Fruit fly (Drosophila melanogaster): Measurements from ENCODE around the gene rdgB.

The rdgB gene

DNA sequence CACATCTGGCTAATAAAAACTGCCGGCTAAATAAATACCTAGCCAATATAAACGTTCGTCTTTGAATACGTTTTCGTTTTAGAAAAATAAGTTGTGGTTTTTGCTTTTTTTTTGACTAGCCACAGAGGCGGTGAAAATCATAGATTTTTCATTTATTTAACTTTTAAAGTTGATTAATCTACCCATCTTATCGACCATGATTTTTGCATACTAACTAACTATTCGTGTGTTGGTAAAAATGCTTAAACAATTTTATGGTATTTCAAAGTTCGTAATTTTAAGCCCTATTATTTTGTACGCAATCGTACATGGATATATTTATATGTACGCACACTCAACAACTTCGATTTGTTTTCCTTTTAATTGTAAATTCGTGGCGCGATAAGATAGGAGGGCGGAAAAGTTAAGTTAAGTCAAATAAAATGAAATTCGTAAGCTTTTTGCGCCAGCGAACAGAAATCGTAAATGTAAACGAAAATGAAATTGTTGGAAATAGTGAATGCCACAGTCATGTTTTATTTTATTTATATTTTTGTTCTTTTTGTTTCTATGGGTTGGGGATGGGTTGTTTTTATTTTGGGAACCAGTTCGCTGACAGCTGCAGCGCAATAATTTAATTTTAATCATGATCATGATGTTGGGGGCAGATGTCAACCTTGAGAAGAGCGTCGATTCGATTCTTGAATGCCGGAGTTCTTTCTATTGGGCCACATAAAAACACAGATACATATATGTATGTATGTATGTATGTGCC, 55.0 kb downstream of the rdgB start (continued):
- peak; percentile 14 for TF ChIP-seq run (tag; optimal IDR thresholded peaks at IDR 0.05)
- peak; percentile 61 for TF ChIP-seq Drgx (GFP tag; IDR thresholded peaks at IDR 0.05)
- TF ChIP-seq CG6175 (GFP tag; IDR thresholded peaks at IDR 0.05): no peak
- peak; percentile 36; the same call in 1 of the 2 replicates for TF ChIP-seq ranshi (GFP tag; IDR thresholded peaks at IDR 0.05)
- no peak for TF ChIP-seq sisA (GFP tag; IDR thresholded peaks at IDR 0.05)
- TF ChIP-seq vvl (GFP tag; IDR thresholded peaks at IDR 0.05): peak; percentile 62; the same call in 1 of the 2 replicates
- no peak for TF ChIP-seq Abd-B (GFP tag; optimal IDR thresholded peaks at IDR 0.05)
- 0 out of 2 replicates have a peak, but pooled peaks have one; percentile 19 for TF ChIP-seq CG14014 (GFP tag; IDR thresholded peaks at IDR 0.05)
- TF ChIP-seq CG9876 (GFP tag; optimal IDR thresholded peaks at IDR 0.05): no peak
- no peak for TF ChIP-seq CG17912 (GFP tag; optimal IDR thresholded peaks at IDR 0.05)
- no peak for TF ChIP-seq CHES-1-like (GFP tag; optimal IDR thresholded peaks at IDR 0.05)
- TF ChIP-seq az2 (GFP tag; optimal IDR thresholded peaks at IDR 0.05): peak; percentile 10
- no peak for TF ChIP-seq slou (GFP tag; optimal IDR thresholded peaks at IDR 0.05)
- no peak for TF ChIP-seq exex (tag; optimal IDR thresholded peaks at IDR 0.05)
- no peak for TF ChIP-seq Eip74EF (GFP tag; optimal IDR thresholded peaks at IDR 0.05)
- TF ChIP-seq CG12744 (GFP tag; optimal IDR thresholded peaks at IDR 0.05): peak; percentile 26
- TF ChIP-seq CG4730 (GFP tag; IDR thresholded peaks at IDR 0.05): no peak
- TF ChIP-seq CG31388 (GFP tag; optimal IDR thresholded peaks at IDR 0.05): no peak
- no peak for TF ChIP-seq Aef1 (GFP tag; IDR thresholded peaks at IDR 0.05)
- no peak for TF ChIP-seq CG5953 (GFP tag; IDR thresholded peaks at IDR 0.05)
- peak; percentile 57 for TF ChIP-seq CG7839 (tag; optimal IDR thresholded peaks at IDR 0.05)
- no peak for TF ChIP-seq Mad (GFP tag; optimal IDR thresholded peaks at IDR 0.05)
- TF ChIP-seq D19B (GFP tag; optimal IDR thresholded peaks at IDR 0.05): no peak
- TF ChIP-seq PHDP (tag; optimal IDR thresholded peaks at IDR 0.05): peak; percentile 68
- TF ChIP-seq crp (GFP tag; optimal IDR thresholded peaks at IDR 0.05): no peak
- TF ChIP-seq CG15269 (tag; optimal IDR thresholded peaks at IDR 0.05): peak; percentile 70
- TF ChIP-seq org-1 (GFP tag; optimal IDR thresholded peaks at IDR 0.05): no peak
- no peak for TF ChIP-seq Rx (GFP tag; IDR thresholded peaks at IDR 0.05)
- TF ChIP-seq CG15073 (GFP tag; optimal IDR thresholded peaks at IDR 0.05): no peak
- TF ChIP-seq ase (GFP tag; IDR thresholded peaks at IDR 0.05): no peak
- TF ChIP-seq hth (optimal IDR thresholded peaks at IDR 0.05): no peak
- no peak for TF ChIP-seq ap (GFP tag; IDR thresholded peaks at IDR 0.05)
- peak; percentile 11 to 16 for TF ChIP-seq chif (GFP tag; optimal IDR thresholded peaks at IDR 0.05)
- no peak for TF ChIP-seq lola (GFP tag; optimal IDR thresholded peaks at IDR 0.05)
- no peak for TF ChIP-seq sens-2 (GFP tag; IDR thresholded peaks at IDR 0.05)
- TF ChIP-seq Gsc (GFP tag; IDR thresholded peaks at IDR 0.05): no peak
- no peak for TF ChIP-seq Hr39 (optimal IDR thresholded peaks at IDR 0.05)
- no peak for TF ChIP-seq Mes4 (GFP tag; optimal IDR thresholded peaks at IDR 0.05)
- TF ChIP-seq trh (GFP tag; optimal IDR thresholded peaks at IDR 0.05): no peak
- TF ChIP-seq Rfx (GFP tag; IDR thresholded peaks at IDR 0.05): peak; percentile 48
- TF ChIP-seq chm (GFP tag; IDR thresholded peaks at IDR 0.05): no peak
- TF ChIP-seq CG12155 (GFP tag; optimal IDR thresholded peaks at IDR 0.05): no peak
- TF ChIP-seq CG7372 (GFP tag; IDR thresholded peaks at IDR 0.05): 0 out of 2 replicates have a peak, but pooled peaks have one; percentile 16
- no peak for TF ChIP-seq CG7928 (GFP tag; optimal IDR thresholded peaks at IDR 0.05)
- TF ChIP-seq CG5245 (GFP tag; optimal IDR thresholded peaks at IDR 0.05): no peak
- no peak for TF ChIP-seq gsb-n (tag; optimal IDR thresholded peaks at IDR 0.05)
- no peak for TF ChIP-seq ken (GFP tag; IDR thresholded peaks at IDR 0.05)
- TF ChIP-seq NC2α (GFP tag; optimal IDR thresholded peaks at IDR 0.05): no peak
- no peak for TF ChIP-seq CG11247 (GFP tag; IDR thresholded peaks at IDR 0.05)
- TF ChIP-seq lab (GFP tag; optimal IDR thresholded peaks at IDR 0.05): peak; percentile 55
- TF ChIP-seq Blimp-1 (GFP tag; optimal IDR thresholded peaks at IDR 0.05): peak; percentile 42
